Worm (Caenorhabditis elegans) whole organism, young adult: ENCODE data around the gene prx-2.

Experiments
- D2030.7 ChIP-seq: fragments of 200-800 bp; sonication (Bioruptor generic); IDR thresholded peaks from 2 replicates; pipeline ENCODE4 v1.3.6; 2022; ENCODE audit warnings: missing genetic modification reagents, missing genetic modification characterization, missing compliant biosample characterization
- F22D6.2 ChIP-seq: sonication (generic microtip); optimal IDR thresholded peaks from 2 replicates; lab custom pipeline; 2016; ENCODE audit warnings: mild to moderate bottlenecking, missing genetic modification characterization, missing compliant biosample characterization
- F57A8.1 ChIP-seq: fragments of 200-800 bp; sonication (Bioruptor generic); optimal IDR thresholded peaks from 2 replicates; lab custom pipeline; 2018; ENCODE audit warnings: mild to moderate bottlenecking, missing genetic modification characterization, moderate library complexity, missing compliant biosample characterization
- K11D2.4 ChIP-seq: fragments of 200-800 bp; sonication (Bioruptor generic); IDR thresholded peaks from 2 replicates; pipeline ENCODE4 v1.3.6; 2022; ENCODE audit warnings: missing genetic modification reagents, missing genetic modification characterization, missing compliant biosample characterization
- akir-1 ChIP-seq: fragments of 200-800 bp; sonication (Bioruptor generic); optimal IDR thresholded peaks from 2 replicates; lab custom pipeline; 2018; ENCODE audit warnings: mild to moderate bottlenecking, missing genetic modification characterization, moderate library complexity, missing compliant biosample characterization
- ama-1 ChIP-seq, 3 experiments: fragments of 150-350 bp in 1 of 3; sonication (generic microtip) in 2 of 3; optimal IDR thresholded peaks; 2 replicates each; lab custom pipeline; 2014 to 2018; ENCODE audit warnings: missing biosample characterization in 2 of 3, missing genetic modification characterization in 2 of 3, missing genetic modification reagents in 2 of 3
- aptf-2 ChIP-seq: fragments of 200-800 bp; sonication (Bioruptor generic); conservative IDR thresholded peaks from 2 replicates; pipeline ENCODE4 v1.3.6; 2022; ENCODE audit warnings: missing genetic modification reagents, missing genetic modification characterization, missing compliant biosample characterization
- attf-5 ChIP-seq: fragments of 200-800 bp; sonication (Bioruptor generic); optimal IDR thresholded peaks from 2 replicates; lab custom pipeline; 2018; ENCODE audit warnings: mild to moderate bottlenecking, missing genetic modification characterization, missing compliant biosample characterization
- cebp-1 ChIP-seq, 2 experiments: fragments of 200-800 bp in 1 of 2; sonication (Bioruptor generic) in 1 of 2; sonication (generic microtip) in 1 of 2; IDR thresholded peaks in 1 of 2; optimal IDR thresholded peaks in 1 of 2; 2 replicates each; pipeline versions ENCODE4 v1.3.6 to Lab custom; 2017 to 2022; ENCODE audit warnings: missing compliant biosample characterization in 2 of 2, missing genetic modification characterization in 2 of 2, mild to moderate bottlenecking in 1 of 2, missing genetic modification reagents in 1 of 2, moderate library complexity in 1 of 2
- ceh-100 ChIP-seq: fragments of 200-800 bp; sonication (Bioruptor generic); IDR thresholded peaks from 2 replicates; pipeline ENCODE4 v1.3.6; 2022; ENCODE audit warnings: missing genetic modification reagents, missing genetic modification characterization, missing compliant biosample characterization
- efl-1 ChIP-seq: fragments of 150-350 bp; optimal IDR thresholded peaks from 2 replicates; lab custom pipeline; 2014; ENCODE audit warnings: missing biosample characterization, missing genetic modification reagents, missing genetic modification characterization
- egl-18 ChIP-seq: fragments of 200-800 bp; sonication (Bioruptor generic); IDR thresholded peaks from 2 replicates; pipeline ENCODE4 v1.3.6; 2022; ENCODE audit warnings: missing genetic modification reagents, missing genetic modification characterization, missing compliant biosample characterization
- gei-17 ChIP-seq: fragments of 200-800 bp; sonication (Bioruptor generic); optimal IDR thresholded peaks from 2 replicates; lab custom pipeline; 2018; ENCODE audit warnings: mild to moderate bottlenecking, missing genetic modification characterization, missing compliant biosample characterization
- hsf-1 ChIP-seq: fragments of 200-800 bp; sonication (Bioruptor generic); IDR thresholded peaks from 2 replicates; pipeline ENCODE4 v1.3.6; 2022; ENCODE audit warnings: missing genetic modification reagents, missing genetic modification characterization, missing compliant biosample characterization
- lag-1 ChIP-seq: fragments of 200-800 bp; sonication (Bioruptor generic); IDR thresholded peaks from 2 replicates; pipeline ENCODE4 v1.3.6; 2022; ENCODE audit warnings: missing genetic modification reagents, missing genetic modification characterization, missing compliant biosample characterization
- let-607 ChIP-seq, 2 experiments: fragments of 200-800 bp in 1 of 2; sonication (Bioruptor generic) in 1 of 2; sonication (generic microtip) in 1 of 2; optimal IDR thresholded peaks; 2 replicates each; lab custom pipeline; 2016 to 2018; ENCODE audit warnings: mild to moderate bottlenecking in 2 of 2, missing compliant biosample characterization in 2 of 2, missing genetic modification characterization in 2 of 2, moderate library complexity in 2 of 2, missing genotype in 1 of 2
- lin-35 ChIP-seq, 3 experiments: fragments of 150-350 bp in 2 of 3; sonication (generic microtip) in 1 of 3; optimal IDR thresholded peaks; 2 replicates each; lab custom pipeline; 2014 to 2018; ENCODE audit warnings: missing biosample characterization in 3 of 3, missing genetic modification characterization in 3 of 3, missing genetic modification reagents in 3 of 3
- lin-40 ChIP-seq: sonication (generic microtip); optimal IDR thresholded peaks from 2 replicates; lab custom pipeline; 2016; ENCODE audit warnings: missing genetic modification characterization, mild to moderate bottlenecking, missing compliant biosample characterization, missing genotype, missing genetic modification reagents
- lsl-1 ChIP-seq: fragments of 200-800 bp; sonication (Bioruptor generic); optimal IDR thresholded peaks from 2 replicates; lab custom pipeline; 2018; ENCODE audit warnings: mild to moderate bottlenecking, missing genetic modification characterization, moderate library complexity, missing compliant biosample characterization
- madf-10 ChIP-seq: sonication (generic microtip); optimal IDR thresholded peaks from 2 replicates; lab custom pipeline; 2016; ENCODE audit warnings: mild to moderate bottlenecking, missing genetic modification characterization, missing compliant biosample characterization
- madf-3 ChIP-seq: fragments of 200-800 bp; sonication (Bioruptor generic); IDR thresholded peaks from 2 replicates; pipeline ENCODE4 v1.3.6; 2022; ENCODE audit warnings: missing genetic modification reagents, missing genetic modification characterization, missing compliant biosample characterization
- mcd-1 ChIP-seq: fragments of 200-800 bp; sonication (Bioruptor generic); IDR thresholded peaks from 2 replicates; pipeline ENCODE4 v1.3.6; 2022; ENCODE audit warnings: missing genetic modification reagents, missing genetic modification characterization, missing compliant biosample characterization
- nfyb-1 ChIP-seq: fragments of 200-800 bp; sonication (Bioruptor generic); IDR thresholded peaks from 2 replicates; pipeline ENCODE4 v1.3.6; 2022; ENCODE audit warnings: missing genetic modification reagents, missing genetic modification characterization, missing compliant biosample characterization
- nhr-90 ChIP-seq: sonication (generic microtip); optimal IDR thresholded peaks from 2 replicates; lab custom pipeline; 2016; ENCODE audit warnings: missing genotype, mild to moderate bottlenecking, missing genetic modification characterization, missing compliant biosample characterization
- rcor-1 ChIP-seq: fragments of 200-800 bp; sonication (Bioruptor generic); IDR thresholded peaks from 2 replicates; pipeline ENCODE4 v1.3.6; 2022; ENCODE audit warnings: missing genetic modification reagents, missing genetic modification characterization, missing compliant biosample characterization
- rec-8 ChIP-seq, 2 experiments: sonication (generic microtip); optimal IDR thresholded peaks; 2 replicates each; lab custom pipeline; 2016; ENCODE audit warnings: mild to moderate bottlenecking in 2 of 2, missing genetic modification characterization in 2 of 2, missing genetic modification reagents in 2 of 2, missing genotype in 2 of 2, missing biosample characterization in 1 of 2, missing compliant biosample characterization in 1 of 2, moderate library complexity in 1 of 2
- snpc-4 ChIP-seq, 5 experiments: fragments of 150-350 bp in 1 of 5; sonication (generic microtip) in 4 of 5; optimal IDR thresholded peaks; 2 replicates each; lab custom pipeline; 2014 to 2018; ENCODE audit warnings: missing genetic modification characterization in 5 of 5, missing biosample characterization in 3 of 5, antibody characterized with exemption in 2 of 5, mild to moderate bottlenecking in 2 of 5, missing compliant biosample characterization in 2 of 5, missing genotype in 2 of 5, moderate library complexity in 2 of 5, missing genetic modification reagents in 1 of 5
- tbp1 ChIP-seq: fragments of 200-800 bp; sonication (Bioruptor generic); optimal IDR thresholded peaks from 2 replicates; lab custom pipeline; 2018; ENCODE audit warnings: mild to moderate bottlenecking, missing genetic modification characterization, missing compliant biosample characterization
- unc-130 ChIP-seq: sonication (generic microtip); optimal IDR thresholded peaks from 2 replicates; lab custom pipeline; 2016; ENCODE audit warnings: missing genetic modification reagents, missing genetic modification characterization, missing compliant biosample characterization
- ztf-25 ChIP-seq: fragments of 200-800 bp; sonication (Bioruptor generic); IDR thresholded peaks from 2 replicates; pipeline ENCODE4 v1.3.6; 2022; ENCODE audit warnings: missing genetic modification reagents, missing genetic modification characterization, missing compliant biosample characterization

The prx-2 gene

ce11 chrIV:11635437-11636408 is 8.2 kb upstream of the prx-2 start, which contains the start of gene mars-1 (continued):
- TF ChIP-seq tbp1 (peak; percentile 43), ceh-100 (GFP tag; lab: Robert Waterston, UW) (peak; percentile 95), lin-35 (GFP tag; optimal IDR thresholded peaks at IDR 0.05; lab: Kevin White, UChicago) (peak in 1 of 3 experiments; percentile 23), egl-18 (no peak), unc-130 (peak; percentile 49), attf-5 (peak; percentile 54), madf-10 (tag; lab: Kevin White, UChicago) (peak; percentile 1), F22D6.2 (no peak), D2030.7 (GFP tag; lab: Robert Waterston, UW) (0 out of 2 replicates have a peak, but pooled peaks have one; percentile 19), efl-1 (GFP tag; lab: Kevin White, UChicago) (peak; percentile 3), lin-40 (tag; lab: Kevin White, UChicago) (peak; percentile 18), aptf-2 (GFP tag; lab: Robert Waterston, UW) (no peak), rcor-1 (GFP tag; lab: Robert Waterston, UW) (peak; percentile 22; the same call in 1 of the 2 replicates), mcd-1 (GFP tag; lab: Robert Waterston, UW) (peak; percentile 88), K11D2.4 (GFP tag; lab: Robert Waterston, UW) (0 out of 2 replicates have a peak, but pooled peaks have one; percentile 31), let-607 (tag; optimal IDR thresholded peaks at IDR 0.05; lab: Kevin White, UChicago) (peak in 1 of 2 experiments; percentile 28), nfyb-1 (GFP tag; lab: Robert Waterston, UW) (0 out of 2 replicates have a peak, but pooled peaks have one; percentile 42), lsl-1 (GFP tag; lab: Kevin White, UChicago) (peak; percentile 43), lag-1 (no peak), snpc-4 (GFP tag; optimal IDR thresholded peaks at IDR 0.05; lab: Kevin White, UChicago) (no peak), snpc-4 (tag; optimal IDR thresholded peaks at IDR 0.05; lab: Kevin White, UChicago) (peak in 2 of 4 experiments; percentile 12 to 41)

- TF ChIP-seq cebp-1 (GFP tag; IDR thresholded peaks at IDR 0.05; lab: Robert Waterston, UW) (no peak), cebp-1 (tag; optimal IDR thresholded peaks at IDR 0.05; lab: Kevin White, UChicago) (peak; percentile 46), ceh-100 (GFP tag; lab: Robert Waterston, UW) (peak; percentile 58), mcd-1 (GFP tag; lab: Robert Waterston, UW) (peak; percentile 43), madf-3 (GFP tag; lab: Robert Waterston, UW) (no peak)
Measured at ce11 chrIV:11636409-11636723, 7.6 kb upstream of the prx-2 start, which contains the start of gene F58B3.6. Gene F58B3.6, plus strand, starts transcription at chrIV:11636648.

ce11 chrIV:11638016-11638415 is 5.9 kb upstream of the prx-2 start, which contains the start of gene rbm-17:
Gene rbm-17, plus strand, starts transcription at chrIV:11638316.
- peak; percentile 36 for TF ChIP-seq ama-1 (optimal IDR thresholded peaks at IDR 0.05; lab: Kevin White, UChicago)
- TF ChIP-seq ama-1 (GFP tag; optimal IDR thresholded peaks at IDR 0.05; lab: Kevin White, UChicago): no peak
- TF ChIP-seq gei-17 (GFP tag; lab: Kevin White, UChicago): no peak
- no peak for TF ChIP-seq akir-1 (GFP tag; lab: Kevin White, UChicago)
- TF ChIP-seq hsf-1 (GFP tag; lab: Robert Waterston, UW): 0 out of 2 replicates have a peak, but pooled peaks have one; percentile 11
- no peak for TF ChIP-seq rec-8 (tag; optimal IDR thresholded peaks at IDR 0.05; lab: Kevin White, UChicago)
- no peak for TF ChIP-seq cebp-1 (GFP tag; IDR thresholded peaks at IDR 0.05; lab: Robert Waterston, UW)
- peak; percentile 17 for TF ChIP-seq cebp-1 (tag; optimal IDR thresholded peaks at IDR 0.05; lab: Kevin White, UChicago)
- no peak for TF ChIP-seq F57A8.1 (GFP tag; lab: Kevin White, UChicago)
- no peak for TF ChIP-seq ztf-25
- no peak for TF ChIP-seq nhr-90 (tag; lab: Kevin White, UChicago)
